Worm (Caenorhabditis elegans) whole organism, young adult: ENCODE data around the gene str-87.

Source experiments
- B0035.1 ChIP-seq: sonication (generic microtip); optimal IDR thresholded peaks from 2 replicates; lab custom pipeline; 2016; ENCODE audit warnings: missing genetic modification characterization, mild to moderate bottlenecking, missing compliant biosample characterization, missing genotype, missing genetic modification reagents
- B0336.3 ChIP-seq: fragments of 200-800 bp; sonication (Bioruptor generic); IDR thresholded peaks from 2 replicates; pipeline ENCODE4 v1.3.6; 2022; ENCODE audit warnings: missing genetic modification characterization, missing compliant biosample characterization
- F10E7.11 ChIP-seq: sonication (generic microtip); optimal IDR thresholded peaks from 2 replicates; lab custom pipeline; 2017; ENCODE audit warnings: mild to moderate bottlenecking, missing genetic modification characterization, moderate library complexity, missing compliant biosample characterization
- F22D6.2 ChIP-seq: sonication (generic microtip); optimal IDR thresholded peaks from 2 replicates; lab custom pipeline; 2016; ENCODE audit warnings: mild to moderate bottlenecking, missing genetic modification characterization, missing compliant biosample characterization
- F39B2.1 ChIP-seq: fragments of 200-800 bp; sonication (Bioruptor generic); IDR thresholded peaks from 2 replicates; pipeline ENCODE4 v1.3.6; 2022; ENCODE audit warnings: missing genetic modification reagents, missing genetic modification characterization, missing compliant biosample characterization
- F52B5.7 ChIP-seq: sonication (generic microtip); optimal IDR thresholded peaks from 2 replicates; lab custom pipeline; 2016; ENCODE audit warnings: mild to moderate bottlenecking, missing genetic modification characterization, missing compliant biosample characterization
- Y53G8AR.9 ChIP-seq: fragments of 200-800 bp; sonication (Bioruptor generic); conservative IDR thresholded peaks from 2 replicates; pipeline ENCODE4 v1.3.6; 2022; ENCODE audit warnings: missing genetic modification reagents, missing genetic modification characterization, missing compliant biosample characterization
- Y95B8A.8 ChIP-seq: fragments of 200-800 bp; sonication (Bioruptor generic); IDR thresholded peaks from 2 replicates; pipeline ENCODE4 v1.3.6; 2022; ENCODE audit warnings: missing genetic modification reagents, missing genetic modification characterization, missing compliant biosample characterization
- ZK185.1 ChIP-seq: sonication (generic microtip); optimal IDR thresholded peaks from 2 replicates; lab custom pipeline; 2016; ENCODE audit warnings: mild to moderate bottlenecking, missing genetic modification characterization, missing compliant biosample characterization; ENCODE audit not compliant: poor library complexity, severe bottlenecking
- akir-1 ChIP-seq: fragments of 200-800 bp; sonication (Bioruptor generic); optimal IDR thresholded peaks from 2 replicates; lab custom pipeline; 2018; ENCODE audit warnings: mild to moderate bottlenecking, missing genetic modification characterization, moderate library complexity, missing compliant biosample characterization
- ama-1 ChIP-seq, 3 experiments: fragments of 150-350 bp in 1 of 3; sonication (generic microtip) in 2 of 3; optimal IDR thresholded peaks; 2 replicates each; lab custom pipeline; 2014 to 2018; ENCODE audit warnings: missing biosample characterization in 2 of 3, missing genetic modification characterization in 2 of 3, missing genetic modification reagents in 2 of 3
- aptf-2 ChIP-seq: fragments of 200-800 bp; sonication (Bioruptor generic); conservative IDR thresholded peaks from 2 replicates; pipeline ENCODE4 v1.3.6; 2022; ENCODE audit warnings: missing genetic modification reagents, missing genetic modification characterization, missing compliant biosample characterization
- aptf-3 ChIP-seq: fragments of 200-800 bp; sonication (Bioruptor generic); IDR thresholded peaks from 2 replicates; pipeline ENCODE4 v1.3.6; 2022; ENCODE audit warnings: missing genetic modification characterization, missing compliant biosample characterization
- cebp-1 ChIP-seq, 2 experiments: fragments of 200-800 bp in 1 of 2; sonication (Bioruptor generic) in 1 of 2; sonication (generic microtip) in 1 of 2; IDR thresholded peaks in 1 of 2; optimal IDR thresholded peaks in 1 of 2; 2 replicates each; pipeline versions ENCODE4 v1.3.6 to Lab custom; 2017 to 2022; ENCODE audit warnings: missing compliant biosample characterization in 2 of 2, missing genetic modification characterization in 2 of 2, mild to moderate bottlenecking in 1 of 2, missing genetic modification reagents in 1 of 2, moderate library complexity in 1 of 2
- cebp-2 ChIP-seq: fragments of 200-800 bp; sonication (Bioruptor generic); IDR thresholded peaks from 2 replicates; pipeline ENCODE4 v1.3.6; 2022; ENCODE audit warnings: missing genetic modification characterization, missing compliant biosample characterization
- ceh-27 ChIP-seq: fragments of 200-800 bp; sonication (Bioruptor generic); optimal IDR thresholded peaks from 2 replicates; lab custom pipeline; 2018; ENCODE audit warnings: mild to moderate bottlenecking, missing genetic modification characterization, moderate library complexity, missing compliant biosample characterization
- ceh-40 ChIP-seq: fragments of 200-800 bp; sonication (Bioruptor generic); IDR thresholded peaks from 2 replicates; pipeline ENCODE4 v1.3.6; 2022; ENCODE audit warnings: missing genetic modification characterization, missing compliant biosample characterization
- ceh-79 ChIP-seq: sonication (generic microtip); optimal IDR thresholded peaks from 2 replicates; lab custom pipeline; 2017; ENCODE audit warnings: mild to moderate bottlenecking, missing genetic modification characterization, missing compliant biosample characterization
- ceh-91 ChIP-seq: fragments of 200-800 bp; sonication (Bioruptor generic); IDR thresholded peaks from 2 replicates; pipeline ENCODE4 v1.3.6; 2022; ENCODE audit warnings: missing genetic modification reagents, missing genetic modification characterization, missing compliant biosample characterization
- chd-7 ChIP-seq: sonication (generic microtip); optimal IDR thresholded peaks from 2 replicates; lab custom pipeline; 2016; ENCODE audit warnings: mild to moderate bottlenecking, missing genetic modification characterization, moderate library complexity, missing compliant biosample characterization
- dpff-1 ChIP-seq: sonication (generic microtip); optimal IDR thresholded peaks from 2 replicates; lab custom pipeline; 2017; ENCODE audit warnings: mild to moderate bottlenecking, missing genetic modification characterization, missing compliant biosample characterization
- egrh-3 ChIP-seq: fragments of 200-800 bp; sonication (Bioruptor generic); IDR thresholded peaks from 2 replicates; pipeline ENCODE4 v1.3.6; 2022; ENCODE audit warnings: missing genetic modification reagents, missing genetic modification characterization, missing compliant biosample characterization
- ekl-4 ChIP-seq: fragments of 200-800 bp; sonication (Bioruptor generic); IDR thresholded peaks from 2 replicates; pipeline ENCODE4 v1.3.6; 2022; ENCODE audit warnings: missing genetic modification reagents, missing genetic modification characterization, missing compliant biosample characterization
- gei-17 ChIP-seq: fragments of 200-800 bp; sonication (Bioruptor generic); optimal IDR thresholded peaks from 2 replicates; lab custom pipeline; 2018; ENCODE audit warnings: mild to moderate bottlenecking, missing genetic modification characterization, missing compliant biosample characterization
- hrde-1 ChIP-seq: sonication (generic microtip); optimal IDR thresholded peaks from 2 replicates; lab custom pipeline; 2016; ENCODE audit warnings: missing genetic modification characterization, mild to moderate bottlenecking, missing compliant biosample characterization, moderate library complexity, missing genotype, missing genetic modification reagents, borderline replicate concordance
- let-607 ChIP-seq, 2 experiments: fragments of 200-800 bp in 1 of 2; sonication (Bioruptor generic) in 1 of 2; sonication (generic microtip) in 1 of 2; optimal IDR thresholded peaks; 2 replicates each; lab custom pipeline; 2016 to 2018; ENCODE audit warnings: mild to moderate bottlenecking in 2 of 2, missing compliant biosample characterization in 2 of 2, missing genetic modification characterization in 2 of 2, moderate library complexity in 2 of 2, missing genotype in 1 of 2
- lin-40 ChIP-seq: sonication (generic microtip); optimal IDR thresholded peaks from 2 replicates; lab custom pipeline; 2016; ENCODE audit warnings: missing genetic modification characterization, mild to moderate bottlenecking, missing compliant biosample characterization, missing genotype, missing genetic modification reagents
- lin-54 ChIP-seq: fragments of 200-800 bp; sonication (Bioruptor generic); optimal IDR thresholded peaks from 2 replicates; lab custom pipeline; 2018; ENCODE audit warnings: mild to moderate bottlenecking, missing genetic modification characterization, missing compliant biosample characterization
- mcd-1 ChIP-seq: fragments of 200-800 bp; sonication (Bioruptor generic); IDR thresholded peaks from 2 replicates; pipeline ENCODE4 v1.3.6; 2022; ENCODE audit warnings: missing genetic modification reagents, missing genetic modification characterization, missing compliant biosample characterization
- mes-4 ChIP-seq: sonication (generic microtip); optimal IDR thresholded peaks from 2 replicates; lab custom pipeline; 2016; ENCODE audit warnings: missing genotype, missing genetic modification characterization, missing compliant biosample characterization
- nfyb-1 ChIP-seq: fragments of 200-800 bp; sonication (Bioruptor generic); IDR thresholded peaks from 2 replicates; pipeline ENCODE4 v1.3.6; 2022; ENCODE audit warnings: missing genetic modification reagents, missing genetic modification characterization, missing compliant biosample characterization
- repo-1 ChIP-seq: sonication (generic microtip); optimal IDR thresholded peaks from 2 replicates; lab custom pipeline; 2017; ENCODE audit warnings: mild to moderate bottlenecking, missing genetic modification characterization, missing compliant biosample characterization
- snpc-1.3 ChIP-seq: sonication (generic microtip); optimal IDR thresholded peaks from 2 replicates; lab custom pipeline; 2017; ENCODE audit warnings: missing genetic modification characterization, mild to moderate bottlenecking, missing compliant biosample characterization, antibody characterized with exemption, moderate library complexity, missing genotype, missing genetic modification reagents; ENCODE audit not compliant: insufficient read depth
- somi-1 ChIP-seq: fragments of 200-800 bp; sonication (Bioruptor generic); optimal IDR thresholded peaks from 2 replicates; lab custom pipeline; 2018; ENCODE audit warnings: mild to moderate bottlenecking, missing genetic modification characterization, missing compliant biosample characterization
- tlf-1 ChIP-seq: fragments of 200-800 bp; sonication (Bioruptor generic); optimal IDR thresholded peaks from 2 replicates; lab custom pipeline; 2018; ENCODE audit warnings: mild to moderate bottlenecking, missing genetic modification characterization, missing compliant biosample characterization
- zfh-2 ChIP-seq: fragments of 200-800 bp; sonication (Bioruptor generic); conservative IDR thresholded peaks from 2 replicates; pipeline ENCODE4 v1.3.6; 2022; ENCODE audit warnings: missing genetic modification reagents, missing genetic modification characterization, missing compliant biosample characterization
- ztf-18 ChIP-seq: sonication (generic microtip); optimal IDR thresholded peaks from 2 replicates; lab custom pipeline; 2016; ENCODE audit warnings: missing genotype, mild to moderate bottlenecking, missing genetic modification characterization, missing compliant biosample characterization
- ztf-26 ChIP-seq: sonication (generic microtip); optimal IDR thresholded peaks from 2 replicates; lab custom pipeline; 2017; ENCODE audit warnings: missing genetic modification characterization, missing compliant biosample characterization

str-87 gene

ce11 chrV:8942437-8942978 is 45.5 kb downstream of the str-87 start:
- no peak for TF ChIP-seq somi-1 (GFP tag; lab: Kevin White, UChicago)
- TF ChIP-seq snpc-1.3 = no peak
- no peak for TF ChIP-seq ceh-27 (GFP tag; lab: Kevin White, UChicago)
- TF ChIP-seq aptf-3 = no peak
- no peak for TF ChIP-seq B0035.1 (tag; lab: Kevin White, UChicago)
- 0 out of 2 replicates have a peak, but pooled peaks have one; percentile 27 for TF ChIP-seq zfh-2 (GFP tag; lab: Robert Waterston, UW)
- TF ChIP-seq ztf-18 = no peak

- TF ChIP-seq lin-54 (GFP tag; lab: Kevin White, UChicago) = no peak
- TF ChIP-seq ZK185.1 (tag; lab: Kevin White, UChicago) = no peak
- no peak for TF ChIP-seq ceh-91 (GFP tag; lab: Robert Waterston, UW)
- TF ChIP-seq egrh-3 (GFP tag; lab: Robert Waterston, UW) = peak; percentile 83
- no peak for TF ChIP-seq tlf-1 (GFP tag; lab: Kevin White, UChicago)
- no peak for TF ChIP-seq F10E7.11 (tag; lab: Kevin White, UChicago)
- TF ChIP-seq ceh-79 = no peak
- no peak for TF ChIP-seq Y95B8A.8
- TF ChIP-seq F39B2.1 (GFP tag; lab: Robert Waterston, UW) = no peak
- TF ChIP-seq F52B5.7 (tag; lab: Kevin White, UChicago) = no peak
- TF ChIP-seq zfh-2 (GFP tag; lab: Robert Waterston, UW) = peak; percentile 88
These were observed 47.6 kb downstream of the str-87 start for ce11 chrV:8940419-8940818.

ce11 chrV:8939424-8940065 is 48.5 kb downstream of the str-87 start:
- TF ChIP-seq ama-1 (optimal IDR thresholded peaks at IDR 0.05; lab: Kevin White, UChicago) (peak; percentile 93), ama-1 (GFP tag; optimal IDR thresholded peaks at IDR 0.05; lab: Kevin White, UChicago) (no peak), F22D6.2 (peak; percentile 5), ZK185.1 (tag; lab: Kevin White, UChicago) (peak; percentile 4), egrh-3 (GFP tag; lab: Robert Waterston, UW) (no peak), chd-7 (tag; lab: Kevin White, UChicago) (peak; percentile 48), mes-4 (tag; lab: Kevin White, UChicago) (no peak), mcd-1 (GFP tag; lab: Robert Waterston, UW) (peak; percentile 22; the same call in 1 of the 2 replicates), ekl-4 (GFP tag; lab: Robert Waterston, UW) (0 out of 2 replicates have a peak, but pooled peaks have one; percentile 27), tlf-1 (GFP tag; lab: Kevin White, UChicago) (peak; percentile 51), akir-1 (GFP tag; lab: Kevin White, UChicago) (no peak), B0336.3 (GFP tag; lab: Robert Waterston, UW) (peak; percentile 18; the same call in 1 of the 2 replicates), hrde-1 (no peak), cebp-1 (GFP tag; IDR thresholded peaks at IDR 0.05; lab: Robert Waterston, UW) (no peak), cebp-1 (tag; optimal IDR thresholded peaks at IDR 0.05; lab: Kevin White, UChicago) (peak; percentile 43), let-607 (tag; optimal IDR thresholded peaks at IDR 0.05; lab: Kevin White, UChicago) (peak in 1 of 2 experiments; percentile 36), lin-40 (tag; lab: Kevin White, UChicago) (peak; percentile 3), repo-1 (tag; lab: Kevin White, UChicago) (peak; percentile 67), nfyb-1 (GFP tag; lab: Robert Waterston, UW) (peak; percentile 44; the same call in 1 of the 2 replicates), dpff-1 (no peak), ztf-26 (tag; lab: Kevin White, UChicago) (peak; percentile 70), aptf-2 (GFP tag; lab: Robert Waterston, UW) (no peak), gei-17 (GFP tag; lab: Kevin White, UChicago) (peak; percentile 59), ceh-40 (GFP tag; lab: Robert Waterston, UW) (0 out of 2 replicates have a peak, but pooled peaks have one; percentile 5), Y53G8AR.9 (GFP tag; lab: Robert Waterston, UW) (peak; percentile 67; the same call in 1 of the 2 replicates), cebp-2 (GFP tag; lab: Robert Waterston, UW) (no peak)
